Worm (Caenorhabditis elegans) whole organism, young adult: ENCODE measurements around the gene F36H5.13.

ENCODE experiments used
- C06A6.2 ChIP-seq: fragments of 200-800 bp; sonication (Bioruptor generic); conservative IDR thresholded peaks from 2 replicates; pipeline ENCODE4 v1.3.6; 2022; ENCODE audit warnings: missing genetic modification characterization, missing compliant biosample characterization
- D2030.7 ChIP-seq: fragments of 200-800 bp; sonication (Bioruptor generic); IDR thresholded peaks from 2 replicates; pipeline ENCODE4 v1.3.6; 2022; ENCODE audit warnings: missing genetic modification reagents, missing genetic modification characterization, missing compliant biosample characterization
- F10E7.11 ChIP-seq: sonication (generic microtip); optimal IDR thresholded peaks from 2 replicates; lab custom pipeline; 2017; ENCODE audit warnings: mild to moderate bottlenecking, missing genetic modification characterization, moderate library complexity, missing compliant biosample characterization
- F33H1.4 ChIP-seq: fragments of 200-800 bp; sonication (Bioruptor generic); IDR thresholded peaks from 2 replicates; pipeline ENCODE4 v1.3.6; 2022; ENCODE audit warnings: missing genetic modification reagents, missing genetic modification characterization, missing compliant biosample characterization
- F39B2.1 ChIP-seq: fragments of 200-800 bp; sonication (Bioruptor generic); IDR thresholded peaks from 2 replicates; pipeline ENCODE4 v1.3.6; 2022; ENCODE audit warnings: missing genetic modification reagents, missing genetic modification characterization, missing compliant biosample characterization
- F52B5.7 ChIP-seq: sonication (generic microtip); optimal IDR thresholded peaks from 2 replicates; lab custom pipeline; 2016; ENCODE audit warnings: mild to moderate bottlenecking, missing genetic modification characterization, missing compliant biosample characterization
- F57A8.1 ChIP-seq: fragments of 200-800 bp; sonication (Bioruptor generic); optimal IDR thresholded peaks from 2 replicates; lab custom pipeline; 2018; ENCODE audit warnings: mild to moderate bottlenecking, missing genetic modification characterization, moderate library complexity, missing compliant biosample characterization
- F57C9.4 ChIP-seq: sonication (generic microtip); optimal IDR thresholded peaks from 2 replicates; lab custom pipeline; 2017; ENCODE audit warnings: mild to moderate bottlenecking, missing genetic modification characterization, missing compliant biosample characterization
- T07F8.4 ChIP-seq: sonication (generic microtip); optimal IDR thresholded peaks from 2 replicates; lab custom pipeline; 2016; ENCODE audit warnings: mild to moderate bottlenecking, missing genetic modification characterization, moderate library complexity, missing compliant biosample characterization
- Y53G8AR.9 ChIP-seq: fragments of 200-800 bp; sonication (Bioruptor generic); conservative IDR thresholded peaks from 2 replicates; pipeline ENCODE4 v1.3.6; 2022; ENCODE audit warnings: missing genetic modification reagents, missing genetic modification characterization, missing compliant biosample characterization
- Y67H2A.10 ChIP-seq: fragments of 200-800 bp; sonication (Bioruptor generic); conservative IDR thresholded peaks from 2 replicates; pipeline ENCODE4 v1.3.6; 2022; ENCODE audit warnings: missing genetic modification reagents, missing genetic modification characterization, missing compliant biosample characterization
- ama-1 ChIP-seq, 3 experiments: fragments of 150-350 bp in 1 of 3; sonication (generic microtip) in 2 of 3; optimal IDR thresholded peaks; 2 replicates each; lab custom pipeline; 2014 to 2018; ENCODE audit warnings: missing biosample characterization in 2 of 3, missing genetic modification characterization in 2 of 3, missing genetic modification reagents in 2 of 3
- aptf-2 ChIP-seq: fragments of 200-800 bp; sonication (Bioruptor generic); conservative IDR thresholded peaks from 2 replicates; pipeline ENCODE4 v1.3.6; 2022; ENCODE audit warnings: missing genetic modification reagents, missing genetic modification characterization, missing compliant biosample characterization
- aptf-3 ChIP-seq: fragments of 200-800 bp; sonication (Bioruptor generic); IDR thresholded peaks from 2 replicates; pipeline ENCODE4 v1.3.6; 2022; ENCODE audit warnings: missing genetic modification characterization, missing compliant biosample characterization
- atf-7 ChIP-seq: sonication (generic microtip); optimal IDR thresholded peaks from 2 replicates; lab custom pipeline; 2017; ENCODE audit warnings: mild to moderate bottlenecking, missing genetic modification characterization, missing compliant biosample characterization
- attf-5 ChIP-seq: fragments of 200-800 bp; sonication (Bioruptor generic); optimal IDR thresholded peaks from 2 replicates; lab custom pipeline; 2018; ENCODE audit warnings: mild to moderate bottlenecking, missing genetic modification characterization, missing compliant biosample characterization
- ccch-3 ChIP-seq: fragments of 200-800 bp; sonication (Bioruptor generic); optimal IDR thresholded peaks from 2 replicates; lab custom pipeline; 2018; ENCODE audit warnings: mild to moderate bottlenecking, missing genetic modification characterization, missing compliant biosample characterization
- cebp-2 ChIP-seq: fragments of 200-800 bp; sonication (Bioruptor generic); IDR thresholded peaks from 2 replicates; pipeline ENCODE4 v1.3.6; 2022; ENCODE audit warnings: missing genetic modification characterization, missing compliant biosample characterization
- ceh-27 ChIP-seq: fragments of 200-800 bp; sonication (Bioruptor generic); optimal IDR thresholded peaks from 2 replicates; lab custom pipeline; 2018; ENCODE audit warnings: mild to moderate bottlenecking, missing genetic modification characterization, moderate library complexity, missing compliant biosample characterization
- ceh-40 ChIP-seq: fragments of 200-800 bp; sonication (Bioruptor generic); IDR thresholded peaks from 2 replicates; pipeline ENCODE4 v1.3.6; 2022; ENCODE audit warnings: missing genetic modification characterization, missing compliant biosample characterization
- dox-1 ChIP-seq: fragments of 200-800 bp; sonication (Bioruptor generic); IDR thresholded peaks from 2 replicates; pipeline ENCODE4 v1.3.6; 2022; ENCODE audit warnings: missing genetic modification reagents, missing genetic modification characterization, missing compliant biosample characterization
- dpl-1 ChIP-seq: fragments of 150-350 bp; optimal IDR thresholded peaks from 2 replicates; lab custom pipeline; 2014; ENCODE audit warnings: missing biosample characterization, missing genetic modification reagents, missing genetic modification characterization
- efl-1 ChIP-seq: fragments of 150-350 bp; optimal IDR thresholded peaks from 2 replicates; lab custom pipeline; 2014; ENCODE audit warnings: missing biosample characterization, missing genetic modification reagents, missing genetic modification characterization
- him-1 ChIP-seq: sonication (generic microtip); optimal IDR thresholded peaks from 2 replicates; lab custom pipeline; 2016; ENCODE audit warnings: missing genotype, missing genetic modification reagents, missing genetic modification characterization, missing compliant biosample characterization
- hlh-12 ChIP-seq: sonication (generic microtip); optimal IDR thresholded peaks from 2 replicates; lab custom pipeline; 2016; ENCODE audit warnings: missing genetic modification characterization, missing compliant biosample characterization
- hlh-26 ChIP-seq: fragments of 200-800 bp; sonication (Bioruptor generic); conservative IDR thresholded peaks from 2 replicates; pipeline ENCODE4 v1.3.6; 2022; ENCODE audit warnings: missing genetic modification reagents, missing genetic modification characterization, missing compliant biosample characterization
- hmg-1.2 ChIP-seq: fragments of 200-800 bp; sonication (Bioruptor generic); IDR thresholded peaks from 2 replicates; pipeline ENCODE4 v1.3.6; 2022; ENCODE audit warnings: missing genetic modification reagents, missing genetic modification characterization, missing compliant biosample characterization
- hmg-20 ChIP-seq: fragments of 200-800 bp; sonication (Bioruptor generic); IDR thresholded peaks from 2 replicates; pipeline ENCODE4 v1.3.6; 2022; ENCODE audit warnings: missing genetic modification reagents, missing genetic modification characterization, missing compliant biosample characterization
- lin-35 ChIP-seq, 3 experiments: fragments of 150-350 bp in 2 of 3; sonication (generic microtip) in 1 of 3; optimal IDR thresholded peaks; 2 replicates each; lab custom pipeline; 2014 to 2018; ENCODE audit warnings: missing biosample characterization in 3 of 3, missing genetic modification characterization in 3 of 3, missing genetic modification reagents in 3 of 3
- lsy-27 ChIP-seq: sonication (generic microtip); optimal IDR thresholded peaks from 2 replicates; lab custom pipeline; 2017; ENCODE audit warnings: missing genetic modification characterization, mild to moderate bottlenecking, missing compliant biosample characterization, antibody characterized with exemption, missing genotype, borderline replicate concordance; ENCODE audit not compliant: insufficient read depth
- madf-3 ChIP-seq: fragments of 200-800 bp; sonication (Bioruptor generic); IDR thresholded peaks from 2 replicates; pipeline ENCODE4 v1.3.6; 2022; ENCODE audit warnings: missing genetic modification reagents, missing genetic modification characterization, missing compliant biosample characterization
- madf-8 ChIP-seq: fragments of 200-800 bp; sonication (Bioruptor generic); conservative IDR thresholded peaks from 2 replicates; pipeline ENCODE4 v1.3.6; 2022; ENCODE audit warnings: missing genetic modification reagents, missing genetic modification characterization, missing compliant biosample characterization
- mcd-1 ChIP-seq: fragments of 200-800 bp; sonication (Bioruptor generic); IDR thresholded peaks from 2 replicates; pipeline ENCODE4 v1.3.6; 2022; ENCODE audit warnings: missing genetic modification reagents, missing genetic modification characterization, missing compliant biosample characterization
- mel-28 ChIP-seq: sonication (generic microtip); optimal IDR thresholded peaks from 2 replicates; lab custom pipeline; 2016; ENCODE audit warnings: borderline replicate concordance, mild to moderate bottlenecking, missing genetic modification characterization, missing compliant biosample characterization
- mxl-1 ChIP-seq: sonication (generic microtip); optimal IDR thresholded peaks from 2 replicates; lab custom pipeline; 2016; ENCODE audit warnings: missing genetic modification characterization, missing compliant biosample characterization
- nfya-1 ChIP-seq: sonication (generic microtip); optimal IDR thresholded peaks from 2 replicates; lab custom pipeline; 2017; ENCODE audit warnings: antibody characterized with exemption, missing compliant biosample characterization, missing genetic modification characterization, borderline replicate concordance; ENCODE audit not compliant: insufficient read depth
- nfya-2 ChIP-seq: fragments of 200-800 bp; sonication (Bioruptor generic); IDR thresholded peaks from 2 replicates; pipeline ENCODE4 v1.3.6; 2022; ENCODE audit warnings: missing genetic modification reagents, missing genetic modification characterization, missing compliant biosample characterization
- nfyb-1 ChIP-seq: fragments of 200-800 bp; sonication (Bioruptor generic); IDR thresholded peaks from 2 replicates; pipeline ENCODE4 v1.3.6; 2022; ENCODE audit warnings: missing genetic modification reagents, missing genetic modification characterization, missing compliant biosample characterization
- nhr-80 ChIP-seq: sonication (generic microtip); optimal IDR thresholded peaks from 2 replicates; lab custom pipeline; 2016; ENCODE audit warnings: missing genetic modification characterization, missing compliant biosample characterization
- pha-4 ChIP-seq: fragments of 150-350 bp; sonication (generic microtip); optimal IDR thresholded peaks from 2 replicates; lab custom pipeline; 2014; ENCODE audit warnings: missing biosample characterization, missing genetic modification reagents, missing genetic modification characterization
- sea-2 ChIP-seq: fragments of 200-800 bp; sonication (Bioruptor generic); IDR thresholded peaks from 2 replicates; pipeline ENCODE4 v1.3.6; 2022; ENCODE audit warnings: missing genetic modification characterization, missing compliant biosample characterization
- snpc-1.3 ChIP-seq: sonication (generic microtip); optimal IDR thresholded peaks from 2 replicates; lab custom pipeline; 2017; ENCODE audit warnings: missing genetic modification characterization, mild to moderate bottlenecking, missing compliant biosample characterization, antibody characterized with exemption, moderate library complexity, missing genotype, missing genetic modification reagents; ENCODE audit not compliant: insufficient read depth
- somi-1 ChIP-seq: fragments of 200-800 bp; sonication (Bioruptor generic); optimal IDR thresholded peaks from 2 replicates; lab custom pipeline; 2018; ENCODE audit warnings: mild to moderate bottlenecking, missing genetic modification characterization, missing compliant biosample characterization
- ztf-25 ChIP-seq: fragments of 200-800 bp; sonication (Bioruptor generic); IDR thresholded peaks from 2 replicates; pipeline ENCODE4 v1.3.6; 2022; ENCODE audit warnings: missing genetic modification reagents, missing genetic modification characterization, missing compliant biosample characterization
- ztf-26 ChIP-seq: sonication (generic microtip); optimal IDR thresholded peaks from 2 replicates; lab custom pipeline; 2017; ENCODE audit warnings: missing genetic modification characterization, missing compliant biosample characterization
- ztf-6 ChIP-seq: fragments of 200-800 bp; sonication (Bioruptor generic); IDR thresholded peaks from 2 replicates; pipeline ENCODE4 v1.3.6; 2022; ENCODE audit warnings: missing genetic modification reagents, missing genetic modification characterization, missing compliant biosample characterization

The F36H5.13 gene

ce11 chrII:1728253-1728652, 22.1 kb downstream of the F36H5.13 start, which contains the start of gene btb-9:
btb-9 (plus strand) TSS chrII:1728506.
- TF ChIP-seq nhr-80, result peak; percentile 83
- TF ChIP-seq F57A8.1, result no peak
- TF ChIP-seq dox-1 (GFP tag; lab: Robert Waterston, UW), result peak; percentile 37; the same call in 1 of the 2 replicates
- TF ChIP-seq ceh-40 (GFP tag; lab: Robert Waterston, UW), result no peak
- TF ChIP-seq mel-28 (tag; lab: Kevin White, UChicago), result no peak
- peak; percentile 30; the same call in 1 of the 2 replicates for TF ChIP-seq hmg-1.2
- TF ChIP-seq hmg-20 (GFP tag; lab: Robert Waterston, UW), result no peak
- TF ChIP-seq ceh-27 (GFP tag; lab: Kevin White, UChicago), result no peak
- no peak for TF ChIP-seq aptf-3
- no peak for TF ChIP-seq F33H1.4 (GFP tag; lab: Robert Waterston, UW)
- no peak for TF ChIP-seq F52B5.7 (tag; lab: Kevin White, UChicago)
- TF ChIP-seq hlh-12 (tag; lab: Kevin White, UChicago), result no peak
- no peak for TF ChIP-seq aptf-2 (GFP tag; lab: Robert Waterston, UW)
- TF ChIP-seq hlh-26 (GFP tag; lab: Robert Waterston, UW), result no peak
- TF ChIP-seq, all 124 proteins: peak for 3

ce11 chrII:1725735-1726134, 24.6 kb downstream of the F36H5.13 start, which contains the start of gene F45C12.17:
F45C12.17 (plus strand) TSS chrII:1726111.
- TF ChIP-seq T07F8.4 (tag; lab: Kevin White, UChicago), result no peak
- TF ChIP-seq somi-1 (GFP tag; lab: Kevin White, UChicago), result no peak

- TF ChIP-seq ama-1 (optimal IDR thresholded peaks at IDR 0.05; lab: Kevin White, UChicago) (no peak), ama-1 (GFP tag; optimal IDR thresholded peaks at IDR 0.05; lab: Kevin White, UChicago) (no peak), nfyb-1 (GFP tag; lab: Robert Waterston, UW) (no peak), madf-3 (no peak), Y53G8AR.9 (GFP tag; lab: Robert Waterston, UW) (no peak), C06A6.2 (no peak), pha-4 (tag; lab: Kevin White, UChicago) (no peak), ccch-3 (GFP tag; lab: Kevin White, UChicago) (no peak), atf-7 (tag; lab: Kevin White, UChicago) (no peak), F10E7.11 (tag; lab: Kevin White, UChicago) (no peak), sea-2 (GFP tag; lab: Robert Waterston, UW) (no peak), attf-5 (no peak), D2030.7 (no peak), F57C9.4 (tag; lab: Kevin White, UChicago) (no peak), ztf-26 (tag; lab: Kevin White, UChicago) (no peak), mxl-1 (no peak), nfya-1 (no peak), him-1 (tag; lab: Kevin White, UChicago) (no peak), dpl-1 (GFP tag; lab: Kevin White, UChicago) (no peak), nhr-80 (no peak)
These were observed 26.0 kb downstream of the F36H5.13 start, which contains the start of gene fbxb-11 for ce11 chrII:1724314-1724713. fbxb-11 (plus strand) TSS chrII:1724614.

ce11 chrII:1722394-1722793, 27.9 kb downstream of the F36H5.13 start, which contains the start of the genes fbxb-5 and btb-8:
fbxb-5 (minus strand) TSS chrII:1722494.
btb-8 (plus strand) TSS chrII:1722770.
- TF ChIP-seq ztf-25 (GFP tag; lab: Robert Waterston, UW) (no peak), efl-1 (GFP tag; lab: Kevin White, UChicago) (no peak), nfya-2 (no peak), snpc-1.3 (tag; lab: Kevin White, UChicago) (no peak), lin-35 (GFP tag; optimal IDR thresholded peaks at IDR 0.05; lab: Kevin White, UChicago) (no peak), ztf-6 (GFP tag; lab: Robert Waterston, UW) (no peak), mcd-1 (GFP tag; lab: Robert Waterston, UW) (no peak), F39B2.1 (GFP tag; lab: Robert Waterston, UW) (no peak), madf-8 (GFP tag; lab: Robert Waterston, UW) (no peak), D2030.7 (no peak), Y67H2A.10 (GFP tag; lab: Robert Waterston, UW) (no peak), hmg-1.2 (no peak), ama-1 (optimal IDR thresholded peaks at IDR 0.05; lab: Kevin White, UChicago) (no peak), ama-1 (GFP tag; optimal IDR thresholded peaks at IDR 0.05; lab: Kevin White, UChicago) (no peak), lsy-27 (tag; lab: Kevin White, UChicago) (no peak), cebp-2 (no peak)
